Worm (Caenorhabditis elegans) whole organism, midembryonic: ENCODE measurements around the gene F35E8.9.

Source experiments
- flt-1 ChIP-seq: fragments of 200-800 bp; sonication (Bioruptor generic); IDR thresholded peaks from 2 replicates; pipeline ENCODE4 v1.3.6; 2022; ENCODE audit warnings: missing genetic modification characterization, missing compliant biosample characterization
- klf-2 ChIP-seq: fragments of 200-800 bp; sonication (Bioruptor generic); conservative IDR thresholded peaks from 2 replicates; pipeline ENCODE4 v1.3.6; 2022; ENCODE audit warnings: missing genetic modification reagents, missing genetic modification characterization, missing compliant biosample characterization
- ztf-29 ChIP-seq: fragments of 200-800 bp; sonication (Bioruptor generic); IDR thresholded peaks from 2 replicates; pipeline ENCODE4 v1.3.6; 2022; ENCODE audit warnings: missing genetic modification reagents, missing genetic modification characterization, missing compliant biosample characterization

ce11 chrV:15954932-15955331, 37.6 kb upstream of the F35E8.9 start, which contains the start of gene srw-57:
- TF ChIP-seq klf-2 (no peak), flt-1 (no peak), ztf-29 (GFP tag; lab: Robert Waterston, UW) (no peak)
